Fruit fly (Drosophila melanogaster) whole organism, pupa: ENCODE data around the gene CG32053.
A peak's percentile ranks its signal among the peaks of the same experiment; 100 is the strongest.

Experiments
- CG10348 ChIP-seq: fragments of 200-800 bp; sonication (Bioruptor generic); IDR thresholded peaks from 2 replicates; pipeline ENCODE4 v1.3.6; 2022; ENCODE audit warnings: missing biosample characterization, missing genetic modification characterization
- CG12605 ChIP-seq: fragments of 200-800 bp; sonication (Bioruptor generic); IDR thresholded peaks from 2 replicates; pipeline ENCODE4 v1.3.6; 2022; ENCODE audit warnings: missing biosample characterization, missing genetic modification characterization
- CG13204 ChIP-seq: fragments of 200-800 bp; sonication (Bioruptor generic); optimal IDR thresholded peaks from 2 replicates; lab custom pipeline; 2018; ENCODE audit warnings: missing biosample characterization, mild to moderate bottlenecking, missing genetic modification characterization, moderate library complexity
- CG14655 ChIP-seq: fragments of 200-800 bp; sonication (Bioruptor generic); optimal IDR thresholded peaks from 3 replicates; lab custom pipeline; 2017; ENCODE audit warnings: mild to moderate bottlenecking, missing biosample characterization, missing genetic modification reagents, missing genetic modification characterization
- CG15710 ChIP-seq: fragments of 200-800 bp; sonication (Bioruptor generic); optimal IDR thresholded peaks from 2 replicates; lab custom pipeline; 2018; ENCODE audit warnings: missing biosample characterization, mild to moderate bottlenecking, missing genetic modification characterization, moderate library complexity
- CG17806 ChIP-seq: fragments of 200-800 bp; sonication (Bioruptor generic); optimal IDR thresholded peaks from 2 replicates; lab custom pipeline; 2018; ENCODE audit warnings: missing biosample characterization, mild to moderate bottlenecking, missing genetic modification characterization, moderate library complexity
- CG32121 ChIP-seq: fragments of 200-800 bp; sonication (Bioruptor generic); IDR thresholded peaks from 2 replicates; pipeline ENCODE4 v1.3.6; 2022; ENCODE audit warnings: missing biosample characterization, missing genetic modification characterization
- CG34367 ChIP-seq: fragments of 200-800 bp; sonication (Bioruptor generic); optimal IDR thresholded peaks from 2 replicates; lab custom pipeline; 2018; ENCODE audit warnings: missing biosample characterization, mild to moderate bottlenecking, missing genetic modification characterization
- CG4496 ChIP-seq: fragments of 200-800 bp; sonication (Bioruptor generic); IDR thresholded peaks from 3 replicates; pipeline ENCODE4 v1.3.6; 2022; ENCODE audit warnings: missing biosample characterization, missing genetic modification characterization
- CG8159 ChIP-seq: fragments of 200-800 bp; sonication (Bioruptor generic); optimal IDR thresholded peaks from 3 replicates; lab custom pipeline; 2018; ENCODE audit warnings: missing biosample characterization, mild to moderate bottlenecking, missing genetic modification characterization, moderate library complexity
- CG8301 ChIP-seq: fragments of 200-800 bp; sonication (Bioruptor generic); optimal IDR thresholded peaks from 2 replicates; lab custom pipeline; 2018; ENCODE audit warnings: missing biosample characterization, mild to moderate bottlenecking, missing genetic modification characterization
- CG9948 ChIP-seq: fragments of 200-800 bp; sonication (Bioruptor generic); optimal IDR thresholded peaks from 2 replicates; lab custom pipeline; 2018; ENCODE audit warnings: missing biosample characterization, mild to moderate bottlenecking, missing genetic modification characterization, moderate library complexity
- D1 ChIP-seq: fragments of 200-800 bp; sonication (Bioruptor generic); optimal IDR thresholded peaks from 2 replicates; lab custom pipeline; 2018; ENCODE audit warnings: missing biosample characterization, mild to moderate bottlenecking, missing genetic modification characterization, moderate library complexity
- EcR ChIP-seq: fragments of 200-800 bp; sonication (Bioruptor generic); optimal IDR thresholded peaks from 3 replicates; lab custom pipeline; 2019; ENCODE audit warnings: missing biosample characterization, missing genetic modification characterization, mild to moderate bottlenecking, moderate library complexity, missing genetic modification reagents
- Ets98B ChIP-seq: fragments of 200-800 bp; sonication (Bioruptor generic); IDR thresholded peaks from 2 replicates; pipeline ENCODE4 v1.3.6; 2022; ENCODE audit warnings: missing biosample characterization, missing genetic modification characterization
- Pif1A ChIP-seq: fragments of 200-800 bp; sonication (Bioruptor generic); optimal IDR thresholded peaks from 3 replicates; lab custom pipeline; 2016; ENCODE audit warnings: missing biosample characterization, missing genetic modification characterization
- Pif1B ChIP-seq: fragments of 200-800 bp; sonication (Bioruptor generic); optimal IDR thresholded peaks from 3 replicates; lab custom pipeline; 2016; ENCODE audit warnings: missing biosample characterization, missing genetic modification characterization
- Snoo ChIP-seq: fragments of 200-800 bp; sonication (Bioruptor generic); optimal IDR thresholded peaks from 3 replicates; lab custom pipeline; 2017; ENCODE audit warnings: missing biosample characterization, mild to moderate bottlenecking, missing genetic modification characterization, inconsistent platforms
- fd96Ca ChIP-seq: fragments of 200-800 bp; sonication (Bioruptor generic); IDR thresholded peaks from 3 replicates; pipeline ENCODE4 v1.3.6; 2022; ENCODE audit warnings: missing biosample characterization, missing genetic modification characterization
- gl ChIP-seq: fragments of 200-800 bp; sonication (Bioruptor generic); optimal IDR thresholded peaks from 2 replicates; lab custom pipeline; 2018; ENCODE audit warnings: missing biosample characterization, mild to moderate bottlenecking, missing genetic modification characterization
- rn ChIP-seq: fragments of 200-800 bp; sonication (Bioruptor generic); IDR thresholded peaks from 2 replicates; pipeline ENCODE4 v1.3.6; 2022; ENCODE audit warnings: missing biosample characterization, missing genetic modification characterization

CG32053 gene

dm6 chr3L:10092278-10092903, at the start of gene CG32053:
TSS of gene CG32053 (minus strand) at chr3L:10092346.
- no peak for TF ChIP-seq CG34367 (tag; lab: Kevin White, UChicago)
- TF ChIP-seq EcR (GFP tag; lab: Kevin White, UChicago): no peak
- no peak for TF ChIP-seq Pif1B
- TF ChIP-seq Snoo: no peak
- no peak for TF ChIP-seq gl (tag; lab: Kevin White, UChicago)
- no peak for TF ChIP-seq Pif1A
- TF ChIP-seq CG9948 (tag; lab: Kevin White, UChicago): no peak
- TF ChIP-seq CG8159 (tag; lab: Kevin White, UChicago): no peak
- TF ChIP-seq CG12605: no peak
- no peak for TF ChIP-seq Ets98B (GFP tag; lab: Robert Waterston, UW)
- no peak for TF ChIP-seq CG14655 (GFP tag; lab: Kevin White, UChicago)
- TF ChIP-seq CG4496 (GFP tag; lab: Robert Waterston, UW): no peak
- no peak for TF ChIP-seq CG17806 (tag; lab: Kevin White, UChicago)
- TF ChIP-seq CG15710 (tag; lab: Kevin White, UChicago): no peak
- TF ChIP-seq, all 21 proteins: peak for 0

dm6 chr3L:10110379-10110778, 18.2 kb upstream of the CG32053 start:
- TF ChIP-seq CG13204 (no peak), CG12605 (no peak), D1 (tag; lab: Kevin White, UChicago) (no peak), fd96Ca (no peak), CG8301 (tag; lab: Kevin White, UChicago) (peak; percentile 33), CG14655 (GFP tag; lab: Kevin White, UChicago) (peak; percentile 57), rn (no peak), Pif1B (no peak), CG8159 (tag; lab: Kevin White, UChicago) (peak; percentile 34)

dm6 chr3L:10105820-10106219, 13.7 kb upstream of the CG32053 start:
- TF ChIP-seq Ets98B (GFP tag; lab: Robert Waterston, UW) (no peak), CG14655 (GFP tag; lab: Kevin White, UChicago) (no peak), CG12605 (no peak), CG32121 (GFP tag; lab: Robert Waterston, UW) (no peak), Snoo (no peak), EcR (GFP tag; lab: Kevin White, UChicago) (no peak)
- TF ChIP-seq, all 21 proteins: peak for 0

dm6 chr3L:10100781-10101180, 8.6 kb upstream of the CG32053 start, which contains the start of gene CG42826:
TSS of gene CG42826 (minus strand) at chr3L:10100881.
- TF ChIP-seq CG14655 (GFP tag; lab: Kevin White, UChicago) (no peak), CG34367 (tag; lab: Kevin White, UChicago) (no peak), Ets98B (GFP tag; lab: Robert Waterston, UW) (no peak), Pif1B (no peak), D1 (tag; lab: Kevin White, UChicago) (no peak), CG17806 (tag; lab: Kevin White, UChicago) (no peak), gl (tag; lab: Kevin White, UChicago) (no peak), rn (no peak), CG9948 (tag; lab: Kevin White, UChicago) (no peak), CG8159 (tag; lab: Kevin White, UChicago) (no peak)

- no peak for TF ChIP-seq EcR (GFP tag; lab: Kevin White, UChicago)
- TF ChIP-seq CG13204: no peak
- TF ChIP-seq CG17806 (tag; lab: Kevin White, UChicago): no peak
- TF ChIP-seq CG4496 (GFP tag; lab: Robert Waterston, UW): no peak
- no peak for TF ChIP-seq rn
- TF ChIP-seq gl (tag; lab: Kevin White, UChicago): no peak
- TF ChIP-seq Ets98B (GFP tag; lab: Robert Waterston, UW): no peak
- no peak for TF ChIP-seq CG10348 (GFP tag; lab: Robert Waterston, UW)
- no peak for TF ChIP-seq Pif1B
- no peak for TF ChIP-seq CG8301 (tag; lab: Kevin White, UChicago)
- no peak for TF ChIP-seq CG34367 (tag; lab: Kevin White, UChicago)
- TF ChIP-seq CG14655 (GFP tag; lab: Kevin White, UChicago): no peak
- TF ChIP-seq Pif1A: no peak
- no peak for TF ChIP-seq Snoo
Measured at dm6 chr3L:10098015-10098414, 5.9 kb upstream of the CG32053 start, which contains the start of gene Srg2. TSS of gene Srg2 (minus strand) at chr3L:10098115.

- TF ChIP-seq gl (tag; lab: Kevin White, UChicago): no peak
- TF ChIP-seq CG13204: no peak
- TF ChIP-seq CG15710 (tag; lab: Kevin White, UChicago): no peak
- TF ChIP-seq fd96Ca: no peak
- no peak for TF ChIP-seq CG12605
- no peak for TF ChIP-seq Ets98B (GFP tag; lab: Robert Waterston, UW)
- no peak for TF ChIP-seq CG4496 (GFP tag; lab: Robert Waterston, UW)
- no peak for TF ChIP-seq CG8301 (tag; lab: Kevin White, UChicago)
- TF ChIP-seq CG17806 (tag; lab: Kevin White, UChicago): no peak
- no peak for TF ChIP-seq EcR (GFP tag; lab: Kevin White, UChicago)
- TF ChIP-seq CG34367 (tag; lab: Kevin White, UChicago): no peak
- TF ChIP-seq rn: no peak
- no peak for TF ChIP-seq CG9948 (tag; lab: Kevin White, UChicago)
- TF ChIP-seq CG10348 (GFP tag; lab: Robert Waterston, UW): no peak
- TF ChIP-seq Pif1A: no peak
- TF ChIP-seq CG32121 (GFP tag; lab: Robert Waterston, UW): no peak
Measured at dm6 chr3L:10094722-10095121, 2.6 kb upstream of the CG32053 start, which contains the start of gene CG32054. TSS of gene CG32054 (minus strand) at chr3L:10094738.
